Worm (Caenorhabditis elegans) whole organism, L4 larva: ENCODE measurements around the gene str-52.

Source experiments
- ama-1 ChIP-seq: fragments of 150-350 bp; optimal IDR thresholded peaks from 2 replicates; lab custom pipeline; 2014; ENCODE audit warnings: inconsistent platforms, mixed read lengths
- ceh-82 ChIP-seq: sonication (generic microtip); optimal IDR thresholded peaks from 2 replicates; lab custom pipeline; 2017; ENCODE audit warnings: missing biosample characterization, missing genetic modification characterization
- egl-43 ChIP-seq: fragments of 200-800 bp; sonication (Bioruptor generic); IDR thresholded peaks from 2 replicates; pipeline ENCODE4 v1.3.6; 2022; ENCODE audit warnings: missing genetic modification reagents, missing genetic modification characterization, missing compliant biosample characterization
- fos-1 ChIP-seq: fragments of 150-350 bp; optimal IDR thresholded peaks from 2 replicates; lab custom pipeline; 2014; ENCODE audit warnings: missing biosample characterization, missing genetic modification characterization
- lin-1 ChIP-seq: fragments of 200-800 bp; sonication (Bioruptor generic); IDR thresholded peaks from 2 replicates; pipeline ENCODE4 v1.3.6; 2022; ENCODE audit warnings: missing genetic modification reagents, missing genetic modification characterization, missing compliant biosample characterization
- lir-3 ChIP-seq: sonication (generic microtip); optimal IDR thresholded peaks from 2 replicates; lab custom pipeline; 2016; ENCODE audit warnings: mild to moderate bottlenecking, missing genetic modification characterization, missing compliant biosample characterization
- madf-5 ChIP-seq, 2 experiments: fragments of 200-800 bp; sonication (Bioruptor generic); IDR thresholded peaks; 2 replicates each; pipeline ENCODE4 v1.3.6; 2022; ENCODE audit warnings: missing compliant biosample characterization in 2 of 2, missing genetic modification characterization in 2 of 2
- mdl-1 ChIP-seq, 2 experiments: fragments of 150-350 bp in 1 of 2; sonication (generic microtip) in 1 of 2; optimal IDR thresholded peaks; 2 replicates each; lab custom pipeline; 2014 to 2017; ENCODE audit warnings: missing biosample characterization in 2 of 2, missing genetic modification characterization in 2 of 2
- nhr-10 ChIP-seq: fragments of 150-350 bp; optimal IDR thresholded peaks from 2 replicates; lab custom pipeline; 2014; ENCODE audit warnings: missing biosample characterization, missing genetic modification characterization
- pha-4 ChIP-seq, 2 experiments: fragments of 150-350 bp in 1 of 2; fragments of 200-800 bp in 1 of 2; sonication (Bioruptor generic) in 1 of 2; IDR thresholded peaks in 1 of 2; optimal IDR thresholded peaks in 1 of 2; 2 replicates each; pipeline versions ENCODE4 v1.3.6 to Lab custom; 2014 to 2022; ENCODE audit warnings: missing genetic modification characterization in 2 of 2, missing genetic modification reagents in 2 of 2, missing biosample characterization in 1 of 2, missing compliant biosample characterization in 1 of 2
- unc-130 ChIP-seq: sonication (generic microtip); optimal IDR thresholded peaks from 2 replicates; lab custom pipeline; 2016; ENCODE audit warnings: missing genetic modification reagents, missing genetic modification characterization, missing compliant biosample characterization
- unc-62 ChIP-seq, 3 experiments: fragments of 150-350 bp in 1 of 3; sonication (generic microtip); optimal IDR thresholded peaks in 2 of 3; peaks in 1 of 3; 1 replicate in 1 of 3; 2 replicates in 2 of 3; lab custom pipeline; 2014 to 2017; ENCODE audit warnings: missing biosample characterization in 3 of 3, missing genetic modification characterization in 3 of 3, missing genetic modification reagents in 3 of 3, missing genotype in 1 of 3
- zag-1 ChIP-seq: fragments of 150-350 bp; optimal IDR thresholded peaks from 2 replicates; lab custom pipeline; 2014; ENCODE audit warnings: missing biosample characterization, missing genetic modification characterization

- TF ChIP-seq madf-5 (GFP tag; IDR thresholded peaks at IDR 0.05; lab: Robert Waterston, UW) = no peak
- TF ChIP-seq pha-4 (GFP tag; IDR thresholded peaks at IDR 0.05; lab: Robert Waterston, UW) = no peak
- TF ChIP-seq pha-4 (tag; optimal IDR thresholded peaks at IDR 0.05; lab: Kevin White, UChicago) = no peak
- no peak for TF ChIP-seq mdl-1 (tag; optimal IDR thresholded peaks at IDR 0.05; lab: Kevin White, UChicago)
- no peak for TF ChIP-seq unc-130 (GFP tag; lab: Kevin White, UChicago)
- no peak for TF ChIP-seq fos-1 (tag; lab: Kevin White, UChicago)
- no peak for TF ChIP-seq ceh-82 (tag; lab: Kevin White, UChicago)
- no peak for TF ChIP-seq nhr-10 (tag; lab: Kevin White, UChicago)
- no peak for TF ChIP-seq lir-3 (tag; lab: Kevin White, UChicago)
- TF ChIP-seq zag-1 (tag; lab: Kevin White, UChicago) = no peak
- TF ChIP-seq egl-43 = no peak
- TF ChIP-seq lin-1 = no peak
- TF ChIP-seq ama-1 (lab: Kevin White, UChicago) = no peak
- no peak for TF ChIP-seq unc-62 (GFP tag; optimal IDR thresholded peaks at IDR 0.05 in 1 of 2; lab: Kevin White, UChicago)
- no peak for TF ChIP-seq unc-62 (tag; optimal IDR thresholded peaks at IDR 0.05; lab: Kevin White, UChicago)
Observed at ce11 chrV:2095772-2096171, 50.2 kb downstream of the str-52 start, which contains the start of gene clec-207.
